Fruit fly (Drosophila melanogaster): ENCODE measurements around the gene eag.
A peak's percentile ranks its signal among the peaks of the same experiment; 100 is the strongest.

The eag gene

DNA sequence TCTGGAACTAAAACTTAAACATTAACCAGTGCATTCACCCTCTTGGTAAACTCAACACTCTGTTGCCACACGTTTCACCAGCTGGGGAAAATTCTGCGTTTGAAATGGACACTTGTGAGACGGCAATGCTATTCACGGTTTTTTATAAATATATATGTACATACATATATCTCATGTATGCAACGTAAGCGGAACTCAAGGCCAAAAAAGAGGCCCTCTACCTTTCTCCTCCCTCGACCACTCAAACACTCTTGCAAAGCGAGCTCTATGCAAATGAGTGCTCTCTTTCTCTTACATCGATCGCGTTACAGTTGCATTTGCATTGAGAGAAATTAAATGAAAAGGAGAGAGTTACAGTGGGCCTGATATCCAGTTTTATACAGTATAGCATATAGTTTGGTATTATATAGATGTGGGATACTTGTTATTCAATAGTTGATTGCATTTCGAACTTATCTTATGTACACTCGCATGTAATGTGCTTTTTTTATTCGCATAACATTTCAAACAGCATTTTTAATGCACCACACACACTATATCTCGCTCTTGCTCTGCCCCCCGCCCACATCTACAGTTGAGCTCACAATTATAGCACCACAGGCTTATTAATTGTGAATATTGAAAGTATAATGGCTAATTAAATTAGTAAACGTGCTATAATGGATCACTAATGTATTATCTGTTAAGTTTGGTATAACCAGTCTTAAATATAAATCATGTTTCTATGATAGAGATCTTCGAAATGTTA is 3.0 kb upstream of the eag start (continued):
- TF ChIP-seq CG9139 (GFP tag; optimal IDR thresholded peaks at IDR 0.05) (no peak), ss (GFP tag; optimal IDR thresholded peaks at IDR 0.05) (no peak), net (GFP tag; optimal IDR thresholded peaks at IDR 0.05) (peak; percentile 83), fd85E (GFP tag; optimal IDR thresholded peaks at IDR 0.05) (peak; percentile 81), CG15336 (GFP tag; IDR thresholded peaks at IDR 0.05) (peak; percentile 92), CG16779 (tag; optimal IDR thresholded peaks at IDR 0.05) (peak; percentile 63), OdsH (GFP tag; optimal IDR thresholded peaks at IDR 0.05) (peak; percentile 85), eg (GFP tag; IDR thresholded peaks at IDR 0.05) (peak; percentile 90), CG7368 (GFP tag; optimal IDR thresholded peaks at IDR 0.05) (peak; percentile 77)

dm6 chrX:14952845-14953720 is 2.2 kb upstream of the eag start, which contains the start of gene pdgy:
TSS of gene pdgy (minus strand) at chrX:14953532.
- TF ChIP-seq Hr38 (GFP tag; optimal IDR thresholded peaks at IDR 0.05) (peak; percentile 31), Eip78C (GFP tag) (peak; percentile 59), CG8319 (GFP tag; optimal IDR thresholded peaks at IDR 0.05) (peak; percentile 58), acj6 (GFP tag; optimal IDR thresholded peaks at IDR 0.05) (no peak), CG11762 (GFP tag; optimal IDR thresholded peaks at IDR 0.05; ENCODE audit: insufficient read depth) (peak; percentile 44), svp (GFP tag) (peak; percentile 60), esn (GFP tag; optimal IDR thresholded peaks at IDR 0.05) (no peak), salr (GFP tag; optimal IDR thresholded peaks at IDR 0.05) (peak; percentile 50 to 67), Ets96B (tag; optimal IDR thresholded peaks at IDR 0.05) (peak; percentile 55), pdm3 (GFP tag; optimal IDR thresholded peaks at IDR 0.05) (no peak), net (GFP tag; optimal IDR thresholded peaks at IDR 0.05) (peak; percentile 61), Gug (GFP tag; IDR thresholded peaks at IDR 0.05) (peak; percentile 25; the same call in 1 of the 2 replicates), cyc (GFP tag; optimal IDR thresholded peaks at IDR 0.05) (no peak), CG6163 (GFP tag; IDR thresholded peaks at IDR 0.05) (peak; percentile 79), vri (GFP tag; optimal IDR thresholded peaks at IDR 0.05) (peak; percentile 7), Ets21C (GFP tag; optimal IDR thresholded peaks at IDR 0.05) (no peak), CG16779 (tag; optimal IDR thresholded peaks at IDR 0.05) (peak; percentile 88), CG32006 (GFP tag; optimal IDR thresholded peaks at IDR 0.05) (peak; percentile 69), CG6808 (GFP tag; optimal IDR thresholded peaks at IDR 0.05) (peak; percentile 96), CG6792 (GFP tag; optimal IDR thresholded peaks at IDR 0.05) (no peak), achi (GFP tag; optimal IDR thresholded peaks at IDR 0.05) (peak; percentile 30), Eip93F (GFP tag; optimal IDR thresholded peaks at IDR 0.05) (peak; percentile 95), Hr4 (GFP tag; optimal IDR thresholded peaks at IDR 0.05) (no peak), Met (GFP tag; optimal IDR thresholded peaks at IDR 0.05) (peak; percentile 51), topi (GFP tag; optimal IDR thresholded peaks at IDR 0.05) (peak; percentile 41), CG3919 (GFP tag; optimal IDR thresholded peaks at IDR 0.05) (peak; percentile 68), CG8632 (GFP tag; optimal IDR thresholded peaks at IDR 0.05) (no peak), dsx (GFP tag; optimal IDR thresholded peaks at IDR 0.05; ENCODE audit: poor library complexity, severe bottlenecking) (peak; percentile 69), fd85E (GFP tag; optimal IDR thresholded peaks at IDR 0.05) (peak; percentile 47), Hr39 (GFP tag; optimal IDR thresholded peaks at IDR 0.05) (no peak), CG11902 (GFP tag; optimal IDR thresholded peaks at IDR 0.05) (no peak), CG9139 (GFP tag; optimal IDR thresholded peaks at IDR 0.05) (peak; percentile 98), CG10631 (GFP tag; optimal IDR thresholded peaks at IDR 0.05) (no peak), CG31627 (GFP tag; optimal IDR thresholded peaks at IDR 0.05) (no peak), OdsH (GFP tag; optimal IDR thresholded peaks at IDR 0.05) (no peak), CG10669 (GFP tag; optimal IDR thresholded peaks at IDR 0.05) (peak; percentile 76), fd59A (GFP tag; optimal IDR thresholded peaks at IDR 0.05) (peak; percentile 40), Eip75B (GFP tag; optimal IDR thresholded peaks at IDR 0.05) (no peak), dac (GFP tag; optimal IDR thresholded peaks at IDR 0.05) (peak; percentile 1), Sox102F (GFP tag; optimal IDR thresholded peaks at IDR 0.05) (peak; percentile 61), eg (GFP tag; IDR thresholded peaks at IDR 0.05) (peak; percentile 88), CG15336 (GFP tag; IDR thresholded peaks at IDR 0.05) (peak; percentile 76; the same call in 1 of the 2 replicates), Lpt (GFP tag; optimal IDR thresholded peaks at IDR 0.05) (peak; percentile 75)
